Fruit fly (Drosophila melanogaster) whole organism, embryonic: Measurements from ENCODE around the gene CG42718.

ENCODE experiments used
- Aef1 ChIP-seq: fragments of 200-800 bp; sonication (Bioruptor generic); IDR thresholded peaks from 3 replicates; pipeline ENCODE4 v1.3.6; 2022; ENCODE audit warnings: missing biosample characterization, missing genetic modification characterization
- CG13287 ChIP-seq: fragments of 200-800 bp; sonication (Bioruptor generic); IDR thresholded peaks from 2 replicates; pipeline ENCODE4 v1.3.6; 2022; ENCODE audit warnings: missing biosample characterization, missing genetic modification characterization; ENCODE audit not compliant: partially characterized antibody
- CG14710 ChIP-seq: fragments of 200-800 bp; sonication (Bioruptor generic); optimal IDR thresholded peaks from 3 replicates; lab custom pipeline; 2019; ENCODE audit warnings: missing biosample characterization, mild to moderate bottlenecking, missing genetic modification characterization, moderate library complexity
- CG15514 ChIP-seq: fragments of 200-800 bp; sonication (Bioruptor generic); optimal IDR thresholded peaks from 3 replicates; lab custom pipeline; 2017; ENCODE audit warnings: missing biosample characterization, missing genetic modification characterization, mild to moderate bottlenecking, moderate library complexity, missing genetic modification reagents
- CG17186 ChIP-seq: fragments of 200-800 bp; sonication (Bioruptor generic); optimal IDR thresholded peaks from 3 replicates; lab custom pipeline; 2017; ENCODE audit warnings: missing biosample characterization, missing genetic modification reagents, missing genetic modification characterization
- CG17568 ChIP-seq: fragments of 200-800 bp; sonication (Bioruptor generic); optimal IDR thresholded peaks from 2 replicates; lab custom pipeline; 2018; ENCODE audit warnings: missing biosample characterization, mild to moderate bottlenecking, missing genetic modification characterization, moderate library complexity
- CG34422 ChIP-seq: fragments of 200-800 bp; sonication (Bioruptor generic); IDR thresholded peaks from 3 replicates; pipeline ENCODE4 v1.3.6; 2022; ENCODE audit warnings: missing biosample characterization, missing genetic modification characterization
- CG4617 ChIP-seq: fragments of 200-800 bp; sonication (Bioruptor generic); optimal IDR thresholded peaks from 3 replicates; lab custom pipeline; 2016; ENCODE audit warnings: missing biosample characterization, missing genetic modification characterization, borderline replicate concordance
- CHES-1-like ChIP-seq: fragments of 200-800 bp; sonication (Bioruptor generic); optimal IDR thresholded peaks from 2 replicates; lab custom pipeline; 2016; ENCODE audit warnings: missing biosample characterization, missing genetic modification characterization
- E2f2 ChIP-seq: fragments of 200-800 bp; sonication (Bioruptor generic); IDR thresholded peaks from 2 replicates; pipeline ENCODE4 v1.3.6; 2022; ENCODE audit warnings: missing biosample characterization, missing genetic modification characterization
- Ets97D ChIP-seq: fragments of 200-800 bp; sonication (Bioruptor generic); optimal IDR thresholded peaks from 3 replicates; lab custom pipeline; 2016; ENCODE audit warnings: missing biosample characterization, missing genetic modification characterization
- Hmr ChIP-seq: fragments of 200-800 bp; sonication (Bioruptor generic); optimal IDR thresholded peaks from 3 replicates; lab custom pipeline; 2017; ENCODE audit warnings: mild to moderate bottlenecking, missing biosample characterization, missing genetic modification reagents, missing genetic modification characterization
- Lim3 ChIP-seq: fragments of 200-800 bp; sonication (Bioruptor generic); IDR thresholded peaks from 2 replicates; pipeline ENCODE4 v1.3.6; 2022; ENCODE audit warnings: missing biosample characterization, missing genetic modification characterization
- MBD-R2 ChIP-seq: fragments of 200-800 bp; sonication (Bioruptor generic); IDR thresholded peaks from 2 replicates; pipeline ENCODE4 v1.3.6; 2022; ENCODE audit warnings: missing biosample characterization, missing genetic modification characterization
- MESR4 ChIP-seq: fragments of 200-800 bp; sonication (Bioruptor generic); optimal IDR thresholded peaks from 2 replicates; lab custom pipeline; 2018; ENCODE audit warnings: missing biosample characterization, mild to moderate bottlenecking, missing genetic modification characterization, moderate library complexity
- Myb ChIP-seq: fragments of 200-800 bp; sonication (Bioruptor generic); optimal IDR thresholded peaks from 2 replicates; lab custom pipeline; 2016; ENCODE audit warnings: missing biosample characterization, missing genetic modification characterization
- Nf-YA ChIP-seq: fragments of 200-800 bp; sonication (Bioruptor generic); IDR thresholded peaks from 2 replicates; pipeline ENCODE4 v1.3.6; 2022; ENCODE audit warnings: missing biosample characterization, missing genetic modification characterization
- Pdp1 ChIP-seq, 2 experiments: fragments of 200-800 bp; sonication (Bioruptor generic); optimal IDR thresholded peaks; 3 replicates each; lab custom pipeline; 2016; ENCODE audit warnings: missing biosample characterization in 2 of 2, missing genetic modification characterization in 2 of 2, mild to moderate bottlenecking in 1 of 2, moderate library complexity in 1 of 2
- Scr ChIP-seq: fragments of 200-800 bp; sonication (Bioruptor generic); IDR thresholded peaks from 2 replicates; pipeline ENCODE4 v1.3.6; 2022; ENCODE audit warnings: missing biosample characterization, missing genetic modification characterization; ENCODE audit not compliant: partially characterized antibody
- Sin3A ChIP-seq: fragments of >200 bp; optimal IDR thresholded peaks from 2 replicates; lab custom pipeline; 2018
- Stat92E ChIP-seq, 3 experiments: fragments of >200 bp in 2 of 3; fragments of 200-800 bp in 1 of 3; sonication (Bioruptor generic) in 1 of 3; optimal IDR thresholded peaks; 2 replicates each; lab custom pipeline; 2017 to 2019; ENCODE audit warnings: missing biosample characterization in 3 of 3, missing genetic modification characterization in 3 of 3, mild to moderate bottlenecking in 1 of 3, moderate library complexity in 1 of 3
- YL-1 ChIP-seq: fragments of 200-800 bp; sonication (Bioruptor generic); optimal IDR thresholded peaks from 3 replicates; lab custom pipeline; 2017; ENCODE audit warnings: missing biosample characterization, mild to moderate bottlenecking, missing genetic modification characterization
- bigmax ChIP-seq: fragments of 200-800 bp; sonication (Bioruptor generic); optimal IDR thresholded peaks from 2 replicates; lab custom pipeline; 2018; ENCODE audit warnings: missing biosample characterization, mild to moderate bottlenecking, missing genetic modification characterization
- corto ChIP-seq: fragments of 200-800 bp; sonication (Bioruptor generic); optimal IDR thresholded peaks from 2 replicates; lab custom pipeline; 2016; ENCODE audit warnings: missing biosample characterization, mild to moderate bottlenecking, missing genetic modification characterization, moderate library complexity
- crp ChIP-seq, 2 experiments: fragments of 200-800 bp; sonication (Bioruptor generic); optimal IDR thresholded peaks; 2 replicates in 1 of 2; 3 replicates in 1 of 2; lab custom pipeline; 2017; ENCODE audit warnings: missing biosample characterization in 2 of 2, missing genetic modification characterization in 2 of 2, mild to moderate bottlenecking in 1 of 2, moderate library complexity in 1 of 2
- gcm ChIP-seq: fragments of 200-800 bp; sonication (Bioruptor generic); optimal IDR thresholded peaks from 2 replicates; lab custom pipeline; 2019; ENCODE audit warnings: missing biosample characterization, mild to moderate bottlenecking, missing genetic modification characterization, moderate library complexity
- gfzf ChIP-seq: fragments of 200-800 bp; sonication (Bioruptor generic); optimal IDR thresholded peaks from 2 replicates; lab custom pipeline; 2016; ENCODE audit warnings: missing biosample characterization, mild to moderate bottlenecking, missing genetic modification characterization, moderate library complexity
- nom ChIP-seq: fragments of 200-800 bp; sonication (Bioruptor generic); optimal IDR thresholded peaks from 2 replicates; lab custom pipeline; 2017; ENCODE audit warnings: missing biosample characterization, missing genetic modification characterization, mild to moderate bottlenecking, moderate library complexity, missing genetic modification reagents
- org-1 ChIP-seq: fragments of 200-800 bp; sonication (Bioruptor generic); optimal IDR thresholded peaks from 2 replicates; lab custom pipeline; 2017; ENCODE audit warnings: missing biosample characterization, missing genetic modification characterization
- otp ChIP-seq: fragments of 200-800 bp; sonication (Bioruptor generic); IDR thresholded peaks from 3 replicates; pipeline ENCODE4, ENCODE4 v1.3.6; 2022; ENCODE audit warnings: missing biosample characterization, missing genetic modification characterization
- phol ChIP-seq: fragments of 200-800 bp; sonication (Bioruptor generic); optimal IDR thresholded peaks from 3 replicates; lab custom pipeline; 2018; ENCODE audit warnings: missing biosample characterization, mild to moderate bottlenecking, missing genetic modification characterization, moderate library complexity
- pzg ChIP-seq: fragments of 200-800 bp; sonication (Bioruptor generic); optimal IDR thresholded peaks from 3 replicates; lab custom pipeline; 2018; ENCODE audit warnings: missing biosample characterization, mild to moderate bottlenecking, missing genetic modification characterization, moderate library complexity
- row ChIP-seq: fragments of 200-800 bp; sonication (Bioruptor generic); IDR thresholded peaks from 3 replicates; pipeline ENCODE4 v1.3.6; 2022; ENCODE audit warnings: missing biosample characterization, missing genetic modification characterization
- slp2 ChIP-seq: fragments of 200-800 bp; sonication (Bioruptor generic); optimal IDR thresholded peaks from 2 replicates; lab custom pipeline; 2016; ENCODE audit warnings: missing biosample characterization, missing genetic modification characterization
- stwl ChIP-seq: fragments of 200-800 bp; sonication (Bioruptor generic); optimal IDR thresholded peaks from 3 replicates; lab custom pipeline; 2018; ENCODE audit warnings: missing biosample characterization, mild to moderate bottlenecking, missing genetic modification characterization, moderate library complexity
- tll ChIP-seq, 2 experiments: fragments of 200-800 bp in 1 of 2; fragments of >200 bp in 1 of 2; sonication (Bioruptor generic) in 1 of 2; optimal IDR thresholded peaks; 2 replicates each; lab custom pipeline; 2017 to 2019; ENCODE audit warnings: missing biosample characterization in 2 of 2, missing genetic modification characterization in 2 of 2, mild to moderate bottlenecking in 1 of 2, moderate library complexity in 1 of 2
- trem ChIP-seq: fragments of 200-800 bp; optimal IDR thresholded peaks from 3 replicates; lab custom pipeline; 2019; ENCODE audit warnings: missing biosample characterization, mild to moderate bottlenecking, missing genetic modification characterization, moderate library complexity
- vfl ChIP-seq: fragments of 200-800 bp; sonication (Bioruptor generic); optimal IDR thresholded peaks from 2 replicates; lab custom pipeline; 2016; ENCODE audit warnings: missing biosample characterization, missing genetic modification characterization
- vvl ChIP-seq: fragments of 200-800 bp; sonication (Bioruptor generic); IDR thresholded peaks from 2 replicates; pipeline ENCODE4 v1.3.6; 2022; ENCODE audit warnings: missing biosample characterization, missing genetic modification characterization

The CG42718 gene

dm6 chr3L:16351770-16352429 lies 30.8 kb upstream of the CG42718 start, which contains the start of the genes Golgin104 and Tcs3 (continued):
- TF ChIP-seq org-1 (GFP tag; lab: Kevin White, UChicago) (no peak), tll (GFP tag; optimal IDR thresholded peaks at IDR 0.05; lab: Kevin White, UChicago) (peak in 1 of 2 experiments; percentile 7), YL-1 (GFP tag; lab: Kevin White, UChicago) (peak; percentile 63), CG34422 (peak; percentile 49; the same call in 1 of the 3 replicates), Sin3A (lab: Kevin White, UChicago) (peak; percentile 69), MBD-R2 (GFP tag; lab: Robert Waterston, UW) (peak; percentile 99), MESR4 (GFP tag; lab: Kevin White, UChicago) (peak; percentile 56), nom (no peak), Aef1 (GFP tag; lab: Robert Waterston, UW) (no peak), E2f2 (GFP tag; lab: Robert Waterston, UW) (peak; percentile 59), bigmax (GFP tag; lab: Kevin White, UChicago) (peak; percentile 40), corto (GFP tag; lab: Kevin White, UChicago) (no peak), Hmr (GFP tag; lab: Kevin White, UChicago) (no peak), CG14710 (tag; lab: Kevin White, UChicago) (peak; percentile 30), CG17186 (GFP tag; lab: Kevin White, UChicago) (peak; percentile 30), otp (GFP tag; lab: Robert Waterston, UW) (0 out of 3 replicates have a peak, but pooled peaks have one; percentile 21), CHES-1-like (peak; percentile 32), Pdp1 (GFP tag; optimal IDR thresholded peaks at IDR 0.05; lab: Kevin White, UChicago) (peak in 1 of 2 experiments; percentile 3), CG15514 (GFP tag; lab: Kevin White, UChicago) (peak; percentile 36), slp2 (GFP tag; lab: Kevin White, UChicago) (no peak), Lim3 (GFP tag; lab: Robert Waterston, UW) (no peak), phol (tag; lab: Kevin White, UChicago) (peak; percentile 4), pzg (peak; percentile 75), stwl (tag; lab: Kevin White, UChicago) (peak; percentile 75), vvl (GFP tag; lab: Robert Waterston, UW) (peak; percentile 19; the same call in 1 of the 2 replicates), Myb (GFP tag; lab: Kevin White, UChicago) (peak; percentile 31), crp (GFP tag; optimal IDR thresholded peaks at IDR 0.05; lab: Kevin White, UChicago) (peak; percentile 91 to 96), vfl (no peak), Ets97D (GFP tag; lab: Kevin White, UChicago) (peak; percentile 26), CG4617 (GFP tag; lab: Kevin White, UChicago) (peak; percentile 82), trem (tag; lab: Kevin White, UChicago) (peak; percentile 99), Nf-YA (GFP tag; lab: Robert Waterston, UW) (no peak), row (GFP tag; lab: Robert Waterston, UW) (peak; percentile 39; the same call in 1 of the 3 replicates), Scr (GFP tag; lab: Robert Waterston, UW) (peak; percentile 38; the same call in 1 of the 2 replicates), gfzf (GFP tag; lab: Kevin White, UChicago) (peak; percentile 69), CG17568 (GFP tag; lab: Kevin White, UChicago) (no peak), CG13287 (peak; percentile 49; the same call in 1 of the 2 replicates), gcm (GFP tag; lab: Kevin White, UChicago) (no peak), Stat92E (GFP tag; optimal IDR thresholded peaks at IDR 0.05; lab: Kevin White, UChicago) (peak in 1 of 3 experiments; percentile 80)
